Fruit fly (Drosophila melanogaster) whole organism, embryonic: ENCODE measurements around the gene CG7601.

Experiments
- Blimp-1 ChIP-seq: fragments of 200-800 bp; sonication (Bioruptor generic); optimal IDR thresholded peaks from 3 replicates; lab custom pipeline; 2018; ENCODE audit warnings: missing biosample characterization, missing genetic modification characterization, mild to moderate bottlenecking, moderate library complexity, missing genetic modification reagents
- BtbVII ChIP-seq: fragments of 200-800 bp; sonication (Bioruptor generic); optimal IDR thresholded peaks from 3 replicates; lab custom pipeline; 2017; ENCODE audit warnings: missing biosample characterization, mild to moderate bottlenecking, missing genetic modification characterization
- CG10462 ChIP-seq: fragments of 200-800 bp; sonication (Bioruptor generic); optimal IDR thresholded peaks from 2 replicates; lab custom pipeline; 2016; ENCODE audit warnings: missing biosample characterization, missing genetic modification characterization
- CG10654 ChIP-seq: fragments of 200-800 bp; sonication (Bioruptor generic); optimal IDR thresholded peaks from 2 replicates; lab custom pipeline; 2016; ENCODE audit warnings: missing biosample characterization, missing genetic modification characterization
- CG12155 ChIP-seq: fragments of 200-800 bp; sonication (Bioruptor generic); optimal IDR thresholded peaks from 3 replicates; lab custom pipeline; 2016; ENCODE audit warnings: missing biosample characterization, missing genetic modification characterization
- CG12391 ChIP-seq: fragments of 200-800 bp; sonication (Bioruptor generic); optimal IDR thresholded peaks from 3 replicates; lab custom pipeline; 2018; ENCODE audit warnings: missing biosample characterization, mild to moderate bottlenecking, missing genetic modification characterization, moderate library complexity
- CG12769 ChIP-seq: fragments of 200-800 bp; sonication (Bioruptor generic); optimal IDR thresholded peaks from 2 replicates; lab custom pipeline; 2019; ENCODE audit warnings: missing biosample characterization, mild to moderate bottlenecking, missing genetic modification characterization, moderate library complexity
- CG15696 ChIP-seq: fragments of 200-800 bp; sonication (Bioruptor generic); optimal IDR thresholded peaks from 2 replicates; lab custom pipeline; 2019; ENCODE audit warnings: missing biosample characterization, mild to moderate bottlenecking, missing genetic modification characterization, moderate library complexity
- CG1602 ChIP-seq: fragments of 200-800 bp; sonication (Bioruptor generic); optimal IDR thresholded peaks from 3 replicates; lab custom pipeline; 2016; ENCODE audit warnings: missing biosample characterization, missing genetic modification characterization
- CG17829 ChIP-seq: fragments of 200-800 bp; optimal IDR thresholded peaks from 2 replicates; lab custom pipeline; 2019; ENCODE audit warnings: missing biosample characterization, mild to moderate bottlenecking, missing genetic modification characterization, moderate library complexity
- CG18599 ChIP-seq: fragments of 200-800 bp; sonication (Bioruptor generic); optimal IDR thresholded peaks from 3 replicates; lab custom pipeline; 2017; ENCODE audit warnings: missing biosample characterization, missing genetic modification characterization, mild to moderate bottlenecking, moderate library complexity, missing genetic modification reagents
- CG2199 ChIP-seq: fragments of 200-800 bp; sonication (Bioruptor generic); IDR thresholded peaks from 3 replicates; pipeline ENCODE4 v1.3.6; 2022; ENCODE audit warnings: missing biosample characterization, missing genetic modification characterization
- CG30431 ChIP-seq: fragments of 200-800 bp; sonication (Bioruptor generic); optimal IDR thresholded peaks from 2 replicates; lab custom pipeline; 2017; ENCODE audit warnings: missing biosample characterization, missing genetic modification characterization
- CG3281 ChIP-seq: fragments of 200-800 bp; sonication (Bioruptor generic); optimal IDR thresholded peaks from 3 replicates; lab custom pipeline; 2017; ENCODE audit warnings: missing biosample characterization, mild to moderate bottlenecking, missing genetic modification characterization
- CG3407 ChIP-seq: fragments of 200-800 bp; sonication (Bioruptor generic); optimal IDR thresholded peaks from 2 replicates; lab custom pipeline; 2018; ENCODE audit warnings: missing biosample characterization, mild to moderate bottlenecking, missing genetic modification characterization
- CG4424 ChIP-seq: fragments of 200-800 bp; sonication (Bioruptor generic); optimal IDR thresholded peaks from 3 replicates; lab custom pipeline; 2016; ENCODE audit warnings: missing biosample characterization, missing genetic modification characterization
- CG6254 ChIP-seq: fragments of 200-800 bp; sonication (Bioruptor generic); optimal IDR thresholded peaks from 3 replicates; lab custom pipeline; 2017; ENCODE audit warnings: mild to moderate bottlenecking, missing biosample characterization, missing genetic modification reagents, missing genetic modification characterization
- CG6683 ChIP-seq: fragments of 200-800 bp; sonication (Bioruptor generic); optimal IDR thresholded peaks from 2 replicates; lab custom pipeline; 2017; ENCODE audit warnings: missing biosample characterization, mild to moderate bottlenecking, missing genetic modification characterization, missing genetic modification reagents
- CG7839 ChIP-seq: fragments of 200-800 bp; sonication (Bioruptor generic); optimal IDR thresholded peaks from 3 replicates; lab custom pipeline; 2018; ENCODE audit warnings: missing biosample characterization, mild to moderate bottlenecking, missing genetic modification characterization, moderate library complexity
- CG8281 ChIP-seq: fragments of 200-800 bp; sonication (Bioruptor generic); optimal IDR thresholded peaks from 2 replicates; lab custom pipeline; 2018; ENCODE audit warnings: missing biosample characterization, mild to moderate bottlenecking, missing genetic modification characterization, moderate library complexity
- CG8388 ChIP-seq: fragments of 200-800 bp; sonication (Bioruptor generic); optimal IDR thresholded peaks from 2 replicates; lab custom pipeline; 2019; ENCODE audit warnings: missing biosample characterization, mild to moderate bottlenecking, missing genetic modification characterization, moderate library complexity
- CG9727 ChIP-seq: fragments of 200-800 bp; sonication (Bioruptor generic); optimal IDR thresholded peaks from 3 replicates; lab custom pipeline; 2017; ENCODE audit warnings: missing biosample characterization, mild to moderate bottlenecking, missing genetic modification characterization
- CG9797 ChIP-seq: fragments of 200-800 bp; sonication (Bioruptor generic); optimal IDR thresholded peaks from 3 replicates; lab custom pipeline; 2018; ENCODE audit warnings: missing biosample characterization, mild to moderate bottlenecking, missing genetic modification characterization
- Dip2 ChIP-seq: fragments of 200-800 bp; sonication (Bioruptor generic); IDR thresholded peaks from 2 replicates; pipeline ENCODE4 v1.3.6; 2022; ENCODE audit warnings: missing biosample characterization, missing genetic modification characterization
- HHEX ChIP-seq: fragments of 200-800 bp; sonication (Bioruptor generic); optimal IDR thresholded peaks from 3 replicates; lab custom pipeline; 2017; ENCODE audit warnings: missing biosample characterization, mild to moderate bottlenecking, missing genetic modification characterization, missing genetic modification reagents
- Hmr ChIP-seq: fragments of 200-800 bp; sonication (Bioruptor generic); optimal IDR thresholded peaks from 3 replicates; lab custom pipeline; 2017; ENCODE audit warnings: mild to moderate bottlenecking, missing biosample characterization, missing genetic modification reagents, missing genetic modification characterization
- Hr39 ChIP-seq: fragments of >200 bp; optimal IDR thresholded peaks from 2 replicates; lab custom pipeline; 2017
- MTF-1 ChIP-seq: fragments of 200-800 bp; sonication (Bioruptor generic); optimal IDR thresholded peaks from 2 replicates; lab custom pipeline; 2018; ENCODE audit warnings: missing biosample characterization, mild to moderate bottlenecking, missing genetic modification characterization, borderline replicate concordance
- Nf-YB ChIP-seq: fragments of 200-800 bp; sonication (Bioruptor generic); optimal IDR thresholded peaks from 3 replicates; lab custom pipeline; 2019; ENCODE audit warnings: missing biosample characterization, mild to moderate bottlenecking, missing genetic modification characterization, moderate library complexity
- NfI ChIP-seq: fragments of 200-800 bp; sonication (Bioruptor generic); optimal IDR thresholded peaks from 3 replicates; lab custom pipeline; 2018; ENCODE audit warnings: missing biosample characterization, mild to moderate bottlenecking, missing genetic modification characterization, moderate library complexity
- Ssrp ChIP-seq: fragments of 200-800 bp; sonication (Bioruptor generic); optimal IDR thresholded peaks from 2 replicates; lab custom pipeline; 2018; ENCODE audit warnings: missing biosample characterization, mild to moderate bottlenecking, missing genetic modification characterization, moderate library complexity
- ara ChIP-seq: fragments of 200-800 bp; sonication (Bioruptor generic); IDR thresholded peaks from 2 replicates; pipeline ENCODE4 v1.3.6; 2022; ENCODE audit warnings: missing biosample characterization, missing genetic modification characterization
- chn ChIP-seq: fragments of 200-800 bp; sonication (Bioruptor generic); optimal IDR thresholded peaks from 2 replicates; lab custom pipeline; 2016; ENCODE audit warnings: missing biosample characterization, missing genetic modification characterization
- corto ChIP-seq: fragments of 200-800 bp; sonication (Bioruptor generic); optimal IDR thresholded peaks from 2 replicates; lab custom pipeline; 2016; ENCODE audit warnings: missing biosample characterization, mild to moderate bottlenecking, missing genetic modification characterization, moderate library complexity
- crp ChIP-seq, 2 experiments: fragments of 200-800 bp; sonication (Bioruptor generic); optimal IDR thresholded peaks; 2 replicates in 1 of 2; 3 replicates in 1 of 2; lab custom pipeline; 2017; ENCODE audit warnings: missing biosample characterization in 2 of 2, missing genetic modification characterization in 2 of 2, mild to moderate bottlenecking in 1 of 2, moderate library complexity in 1 of 2
- dmrt99B ChIP-seq: fragments of 200-800 bp; sonication (Bioruptor generic); optimal IDR thresholded peaks from 2 replicates; lab custom pipeline; 2018; ENCODE audit warnings: missing biosample characterization, mild to moderate bottlenecking, missing genetic modification characterization, moderate library complexity
- ewg ChIP-seq: fragments of 200-800 bp; sonication (Bioruptor generic); optimal IDR thresholded peaks from 3 replicates; lab custom pipeline; 2017; ENCODE audit warnings: mild to moderate bottlenecking, missing biosample characterization, missing genetic modification reagents, missing genetic modification characterization
- fd3F ChIP-seq: fragments of 200-800 bp; sonication (Bioruptor generic); optimal IDR thresholded peaks from 2 replicates; lab custom pipeline; 2018; ENCODE audit warnings: missing biosample characterization, mild to moderate bottlenecking, missing genetic modification characterization, moderate library complexity
- gcm2 ChIP-seq: fragments of 200-800 bp; sonication (Bioruptor generic); optimal IDR thresholded peaks from 2 replicates; lab custom pipeline; 2016; ENCODE audit warnings: missing biosample characterization, missing genetic modification characterization
- jing ChIP-seq: fragments of 200-800 bp; sonication (Bioruptor generic); optimal IDR thresholded peaks from 2 replicates; lab custom pipeline; 2018; ENCODE audit warnings: missing biosample characterization, mild to moderate bottlenecking, missing genetic modification characterization
- lola ChIP-seq, 3 experiments: fragments of >200 bp in 2 of 3; fragments of 200-800 bp in 1 of 3; sonication (Bioruptor generic) in 1 of 3; optimal IDR thresholded peaks; 2 replicates each; lab custom pipeline; 2017 to 2019; ENCODE audit warnings: missing biosample characterization in 3 of 3, missing genetic modification characterization in 3 of 3, mild to moderate bottlenecking in 1 of 3, moderate library complexity in 1 of 3
- pnt ChIP-seq: fragments of 200-800 bp; sonication (Bioruptor generic); optimal IDR thresholded peaks from 3 replicates; lab custom pipeline; 2016; ENCODE audit warnings: missing biosample characterization, missing genetic modification characterization
- psq ChIP-seq: fragments of 200-800 bp; sonication (Bioruptor generic); optimal IDR thresholded peaks from 2 replicates; lab custom pipeline; 2017; ENCODE audit warnings: missing biosample characterization, missing genetic modification characterization
- run ChIP-seq: fragments of 200-800 bp; sonication (Bioruptor generic); optimal IDR thresholded peaks from 3 replicates; lab custom pipeline; 2018; ENCODE audit warnings: missing biosample characterization, mild to moderate bottlenecking, missing genetic modification characterization
- sd ChIP-seq: fragments of 200-800 bp; sonication (Bioruptor generic); optimal IDR thresholded peaks from 3 replicates; lab custom pipeline; 2018; ENCODE audit warnings: missing biosample characterization, mild to moderate bottlenecking, missing genetic modification characterization, moderate library complexity
- tll ChIP-seq, 2 experiments: fragments of 200-800 bp in 1 of 2; fragments of >200 bp in 1 of 2; sonication (Bioruptor generic) in 1 of 2; optimal IDR thresholded peaks; 2 replicates each; lab custom pipeline; 2017 to 2019; ENCODE audit warnings: missing biosample characterization in 2 of 2, missing genetic modification characterization in 2 of 2, mild to moderate bottlenecking in 1 of 2, moderate library complexity in 1 of 2
- trh ChIP-seq: fragments of 200-800 bp; sonication (Bioruptor generic); optimal IDR thresholded peaks from 2 replicates; lab custom pipeline; 2016; ENCODE audit warnings: missing biosample characterization, missing genetic modification characterization
- wor ChIP-seq: fragments of 200-800 bp; sonication (Bioruptor generic); IDR thresholded peaks from 2 replicates; pipeline ENCODE4 v1.3.6; 2022; ENCODE audit warnings: missing biosample characterization, missing genetic modification characterization
- zf30C ChIP-seq: fragments of 200-800 bp; sonication (Bioruptor generic); optimal IDR thresholded peaks from 3 replicates; lab custom pipeline; 2018; ENCODE audit warnings: missing biosample characterization, mild to moderate bottlenecking, missing genetic modification characterization

The CG7601 gene

DNA sequence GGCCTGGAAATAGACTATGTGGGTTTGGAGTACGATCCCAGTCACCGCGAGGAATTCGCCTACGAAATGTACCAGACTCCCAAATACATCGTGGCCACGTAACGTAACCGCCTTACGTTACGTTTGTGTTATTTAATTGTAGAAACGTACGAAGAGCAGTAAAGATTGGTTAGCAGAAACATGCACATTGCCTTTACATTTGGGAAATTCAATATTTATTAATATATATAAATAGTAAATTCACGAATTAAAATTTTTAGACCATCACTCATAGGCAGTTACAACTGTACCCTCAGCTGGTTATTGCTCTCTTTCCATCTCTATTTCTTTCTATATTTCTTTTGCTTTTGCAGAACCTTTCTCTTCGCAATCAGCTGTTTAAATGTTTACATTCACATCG, 1.3 kb upstream of the CG7601 start, which contains the start of gene Gnpnat (continued):
- no peak for TF ChIP-seq gcm2 (GFP tag; lab: Kevin White, UChicago)
- peak; percentile 37 for TF ChIP-seq CG4424 (GFP tag; lab: Kevin White, UChicago)
- TF ChIP-seq CG9797 (GFP tag; lab: Kevin White, UChicago), result no peak
- TF ChIP-seq MTF-1 (GFP tag; lab: Kevin White, UChicago), result peak; percentile 24
- peak; percentile 60 for TF ChIP-seq CG9727 (GFP tag; lab: Kevin White, UChicago)
- peak; percentile 22 for TF ChIP-seq CG12155 (GFP tag; lab: Kevin White, UChicago)
- peak; percentile 8 for TF ChIP-seq Nf-YB (GFP tag; lab: Kevin White, UChicago)
- TF ChIP-seq CG2199 (GFP tag; lab: Robert Waterston, UW), result no peak
- TF ChIP-seq Blimp-1 (GFP tag; lab: Kevin White, UChicago), result peak; percentile 58
- no peak for TF ChIP-seq CG8281 (tag; lab: Kevin White, UChicago)
- TF ChIP-seq CG12391 (tag; lab: Kevin White, UChicago), result peak; percentile 75
- peak; percentile 48 for TF ChIP-seq HHEX (GFP tag; lab: Kevin White, UChicago)
- peak; percentile 43 for TF ChIP-seq psq
- peak; percentile 57 for TF ChIP-seq corto (GFP tag; lab: Kevin White, UChicago)
- TF ChIP-seq Hmr (GFP tag; lab: Kevin White, UChicago), result peak; percentile 74
- TF ChIP-seq run (tag; lab: Kevin White, UChicago), result no peak
- TF ChIP-seq zf30C (GFP tag; lab: Kevin White, UChicago), result no peak
- TF ChIP-seq crp (GFP tag; optimal IDR thresholded peaks at IDR 0.05; lab: Kevin White, UChicago), result peak in 1 of 2 experiments; percentile 66
- TF ChIP-seq CG7839, result peak; percentile 69
- TF ChIP-seq sd (tag; lab: Kevin White, UChicago), result peak; percentile 8
- peak; percentile 81 for TF ChIP-seq CG18599 (GFP tag; lab: Kevin White, UChicago)
- TF ChIP-seq CG8388 (GFP tag; lab: Kevin White, UChicago), result peak; percentile 59
- TF ChIP-seq CG1602 (GFP tag; lab: Kevin White, UChicago), result peak; percentile 32
- TF ChIP-seq CG3281 (GFP tag; lab: Kevin White, UChicago), result peak; percentile 55
- peak; percentile 46 for TF ChIP-seq CG15696 (tag; lab: Kevin White, UChicago)
- TF ChIP-seq ewg (GFP tag; lab: Kevin White, UChicago), result peak; percentile 22
- TF ChIP-seq CG6683 (GFP tag; lab: Kevin White, UChicago), result peak; percentile 15
- peak; percentile 27 for TF ChIP-seq CG10654 (GFP tag; lab: Kevin White, UChicago)
- TF ChIP-seq lola (GFP tag; optimal IDR thresholded peaks at IDR 0.05; lab: Kevin White, UChicago), result peak in 1 of 3 experiments; percentile 27
- no peak for TF ChIP-seq pnt (GFP tag; lab: Kevin White, UChicago)
- TF ChIP-seq Dip2 (GFP tag; lab: Robert Waterston, UW), result no peak
- peak; percentile 48 for TF ChIP-seq NfI (GFP tag; lab: Kevin White, UChicago)
- TF ChIP-seq chn (GFP tag; lab: Kevin White, UChicago), result no peak
- no peak for TF ChIP-seq tll (GFP tag; optimal IDR thresholded peaks at IDR 0.05; lab: Kevin White, UChicago)
- no peak for TF ChIP-seq ara (GFP tag; lab: Robert Waterston, UW)
- TF ChIP-seq CG30431, result peak; percentile 5
- TF ChIP-seq fd3F (GFP tag; lab: Kevin White, UChicago), result peak; percentile 38
- no peak for TF ChIP-seq jing
- peak; percentile 31 for TF ChIP-seq CG3407 (GFP tag; lab: Kevin White, UChicago)
- TF ChIP-seq BtbVII (GFP tag; lab: Kevin White, UChicago), result peak; percentile 50
- TF ChIP-seq CG12769 (tag; lab: Kevin White, UChicago), result peak; percentile 21
- TF ChIP-seq trh (GFP tag; lab: Kevin White, UChicago), result no peak
- peak; percentile 62 for TF ChIP-seq CG17829 (tag; lab: Kevin White, UChicago)
- peak; percentile 57 for TF ChIP-seq CG6254 (GFP tag; lab: Kevin White, UChicago)
- peak; percentile 63 for TF ChIP-seq dmrt99B
- TF ChIP-seq CG10462, result peak; percentile 19
- peak; percentile 39 for TF ChIP-seq Ssrp (tag; lab: Kevin White, UChicago)
- TF ChIP-seq Hr39 (lab: Kevin White, UChicago), result no peak
- no peak for TF ChIP-seq wor (GFP tag; lab: Robert Waterston, UW)
